Worm (Caenorhabditis elegans) whole organism, late embryonic: ENCODE data around the gene nstp-1.

Experiments used
- ceh-14 ChIP-seq: sonication (generic microtip); optimal IDR thresholded peaks from 2 replicates; lab custom pipeline; 2016; ENCODE audit warnings: missing genotype, missing genetic modification characterization, missing compliant biosample characterization
- elt-4 ChIP-seq: sonication (generic microtip); optimal IDR thresholded peaks from 2 replicates; lab custom pipeline; 2016; ENCODE audit warnings: missing genetic modification characterization, missing compliant biosample characterization
- eyg-1 ChIP-seq: sonication (generic microtip); optimal IDR thresholded peaks from 2 replicates; lab custom pipeline; 2016; ENCODE audit warnings: missing genotype, missing genetic modification characterization, missing compliant biosample characterization
- hlh-13 ChIP-seq: fragments of 200-800 bp; sonication (Bioruptor generic); optimal IDR thresholded peaks from 2 replicates; lab custom pipeline; 2018; ENCODE audit warnings: mild to moderate bottlenecking, missing genetic modification characterization, missing compliant biosample characterization
- madf-2 ChIP-seq: sonication (generic microtip); optimal IDR thresholded peaks from 2 replicates; lab custom pipeline; 2017; ENCODE audit warnings: missing genetic modification characterization, missing compliant biosample characterization
- pat-9 ChIP-seq: fragments of 200-800 bp; sonication (Bioruptor generic); optimal IDR thresholded peaks from 2 replicates; lab custom pipeline; 2018; ENCODE audit warnings: mild to moderate bottlenecking, missing genetic modification characterization, moderate library complexity, missing compliant biosample characterization
- ref-2 ChIP-seq: sonication (generic microtip); optimal IDR thresholded peaks from 2 replicates; lab custom pipeline; 2016; ENCODE audit warnings: missing genetic modification characterization, missing compliant biosample characterization
- tbx-7 ChIP-seq: sonication (generic microtip); optimal IDR thresholded peaks from 2 replicates; lab custom pipeline; 2016; ENCODE audit warnings: missing genotype, missing genetic modification characterization, missing compliant biosample characterization

Gene nstp-1

DNA sequence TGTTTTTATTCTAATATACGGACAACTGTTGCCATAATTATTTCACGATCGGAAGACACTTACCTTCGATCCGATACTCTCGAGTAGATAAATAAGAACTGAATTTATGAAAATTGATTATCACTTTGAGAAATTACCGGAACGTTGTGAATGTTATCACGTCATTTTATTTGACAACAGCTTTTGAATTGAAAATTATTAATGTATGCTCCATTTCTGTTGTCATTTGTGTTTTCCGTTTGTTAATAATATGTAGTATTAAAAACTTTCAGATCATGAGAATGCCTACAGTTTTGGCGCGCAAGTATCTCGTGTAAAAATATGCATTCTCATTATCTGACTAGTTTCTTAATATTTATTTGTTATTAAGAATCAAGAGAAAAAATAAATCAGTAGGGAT, 49.7 kb downstream of the nstp-1 start, which contains the start of gene C53D6.10:
C53D6.10 (minus strand) TSS at position 101 of the 400 bp plus-strand sequence.
- TF ChIP-seq elt-4 (tag; lab: Kevin White, UChicago) = no peak
- TF ChIP-seq hlh-13 (GFP tag; lab: Kevin White, UChicago) = no peak
- TF ChIP-seq ref-2 = no peak
- no peak for TF ChIP-seq pat-9 (tag; lab: Kevin White, UChicago)
- no peak for TF ChIP-seq ceh-14
- TF ChIP-seq madf-2 (tag; lab: Kevin White, UChicago) = no peak
- no peak for TF ChIP-seq tbx-7 (tag; lab: Kevin White, UChicago)
- TF ChIP-seq eyg-1 (tag; lab: Kevin White, UChicago) = no peak
